Worm (Caenorhabditis elegans) whole organism, L2 larva: ENCODE measurements around the gene flr-4.

Source experiments
- C34F6.9 ChIP-seq: fragments of 150-350 bp; optimal IDR thresholded peaks from 2 replicates; lab custom pipeline; 2014; ENCODE audit warnings: missing biosample characterization, missing genetic modification characterization
- alr-1 ChIP-seq: fragments of 150-350 bp; optimal IDR thresholded peaks from 2 replicates; lab custom pipeline; 2014; ENCODE audit warnings: missing biosample characterization, missing genetic modification characterization
- aly-2 ChIP-seq: fragments of 150-350 bp; optimal IDR thresholded peaks from 2 replicates; lab custom pipeline; 2014; ENCODE audit warnings: missing biosample characterization, missing genetic modification characterization
- ama-1 ChIP-seq: fragments of 150-350 bp; optimal IDR thresholded peaks from 2 replicates; lab custom pipeline; 2018; ENCODE audit warnings: inconsistent platforms
- blmp-1 ChIP-seq: sonication (generic microtip); optimal IDR thresholded peaks from 2 replicates; lab custom pipeline; 2017; ENCODE audit warnings: missing genetic modification characterization, mild to moderate bottlenecking, missing compliant biosample characterization, antibody characterized with exemption, moderate library complexity; ENCODE audit not compliant: insufficient read depth
- ceh-16 ChIP-seq: fragments of 150-350 bp; optimal IDR thresholded peaks from 2 replicates; lab custom pipeline; 2014; ENCODE audit warnings: missing biosample characterization, missing genetic modification characterization
- dmd-4 ChIP-seq: sonication (generic microtip); optimal IDR thresholded peaks from 2 replicates; lab custom pipeline; 2017; ENCODE audit warnings: missing biosample characterization, missing genetic modification characterization
- egl-27 ChIP-seq: sonication (generic microtip); optimal IDR thresholded peaks from 3 replicates; lab custom pipeline; 2017; ENCODE audit warnings: missing biosample characterization, missing genetic modification reagents, missing genetic modification characterization
- elt-1 ChIP-seq: fragments of 150-350 bp; optimal IDR thresholded peaks from 2 replicates; lab custom pipeline; 2014; ENCODE audit warnings: missing biosample characterization, missing genetic modification characterization
- fos-1 ChIP-seq: fragments of 150-350 bp; optimal IDR thresholded peaks from 2 replicates; lab custom pipeline; 2014; ENCODE audit warnings: missing biosample characterization, missing genetic modification characterization
- gmeb-1 ChIP-seq: fragments of 150-350 bp; optimal IDR thresholded peaks from 2 replicates; lab custom pipeline; 2014; ENCODE audit warnings: missing biosample characterization, missing genetic modification characterization
- lin-11 ChIP-seq: fragments of 150-350 bp; sonication (generic microtip); optimal IDR thresholded peaks from 2 replicates; lab custom pipeline; 2014; ENCODE audit warnings: missing biosample characterization, missing genetic modification characterization, inconsistent platforms, mixed read lengths
- lin-13 ChIP-seq: fragments of 150-350 bp; optimal IDR thresholded peaks from 2 replicates; lab custom pipeline; 2014; ENCODE audit warnings: missing biosample characterization, missing genetic modification reagents, missing genetic modification characterization
- lsy-2 ChIP-seq, 2 experiments: fragments of 150-350 bp in 1 of 2; sonication (generic microtip) in 1 of 2; optimal IDR thresholded peaks; 2 replicates each; lab custom pipeline; 2014 to 2017; ENCODE audit warnings: missing biosample characterization in 2 of 2, missing genetic modification characterization in 2 of 2
- mab-5 ChIP-seq: fragments of 150-350 bp; optimal IDR thresholded peaks from 2 replicates; lab custom pipeline; 2014; ENCODE audit warnings: missing biosample characterization, missing genetic modification characterization
- mbf-1 ChIP-seq: sonication (generic microtip); optimal IDR thresholded peaks from 2 replicates; lab custom pipeline; 2017; ENCODE audit warnings: missing biosample characterization, missing genetic modification characterization
- mdl-1 ChIP-seq, 2 experiments: fragments of 150-350 bp in 1 of 2; sonication (generic microtip) in 1 of 2; optimal IDR thresholded peaks; 2 replicates each; lab custom pipeline; 2017; ENCODE audit warnings: missing biosample characterization in 2 of 2, missing genetic modification characterization in 2 of 2
- nhr-11 ChIP-seq: fragments of 150-350 bp; optimal IDR thresholded peaks from 2 replicates; lab custom pipeline; 2014; ENCODE audit warnings: missing biosample characterization, missing genetic modification characterization
- nhr-129 ChIP-seq: fragments of 150-350 bp; optimal IDR thresholded peaks from 2 replicates; lab custom pipeline; 2014; ENCODE audit warnings: missing biosample characterization, missing genetic modification characterization
- nhr-21 ChIP-seq: fragments of 150-350 bp; optimal IDR thresholded peaks from 2 replicates; lab custom pipeline; 2014; ENCODE audit warnings: missing biosample characterization, missing genetic modification characterization
- nhr-237 ChIP-seq: fragments of 150-350 bp; optimal IDR thresholded peaks from 2 replicates; lab custom pipeline; 2014; ENCODE audit warnings: missing biosample characterization, missing genetic modification characterization
- nhr-25 ChIP-seq: fragments of 150-350 bp; sonication (generic microtip); optimal IDR thresholded peaks from 3 replicates; lab custom pipeline; 2014; ENCODE audit warnings: missing biosample characterization, missing genetic modification characterization
- nhr-6 ChIP-seq: fragments of 150-350 bp; optimal IDR thresholded peaks from 2 replicates; lab custom pipeline; 2014; ENCODE audit warnings: missing biosample characterization, missing genetic modification characterization
- sem-4 ChIP-seq: fragments of 150-350 bp; optimal IDR thresholded peaks from 2 replicates; lab custom pipeline; 2014; ENCODE audit warnings: missing biosample characterization, missing genetic modification reagents, missing genetic modification characterization
- sma-9 ChIP-seq, 2 experiments: fragments of 150-350 bp in 1 of 2; sonication (generic microtip) in 1 of 2; optimal IDR thresholded peaks; 2 replicates each; lab custom pipeline; 2014 to 2016; ENCODE audit warnings: missing genetic modification characterization in 2 of 2, mild to moderate bottlenecking in 1 of 2, missing biosample characterization in 1 of 2, missing compliant biosample characterization in 1 of 2, missing genetic modification reagents in 1 of 2, moderate library complexity in 1 of 2
- snpc-4 ChIP-seq: fragments of 150-350 bp; optimal IDR thresholded peaks from 2 replicates; lab custom pipeline; 2014; ENCODE audit warnings: missing biosample characterization, missing genetic modification characterization
- unc-55 ChIP-seq: fragments of 150-350 bp; sonication (generic microtip); optimal IDR thresholded peaks from 3 replicates; lab custom pipeline; 2014; ENCODE audit warnings: missing biosample characterization, missing genetic modification reagents, missing genetic modification characterization
- unc-62 ChIP-seq: fragments of 150-350 bp; optimal IDR thresholded peaks from 2 replicates; lab custom pipeline; 2014; ENCODE audit warnings: missing biosample characterization, missing genetic modification reagents, missing genetic modification characterization
- zag-1 ChIP-seq: fragments of 150-350 bp; optimal IDR thresholded peaks from 2 replicates; lab custom pipeline; 2014; ENCODE audit warnings: missing biosample characterization, missing genetic modification characterization
- ztf-1 ChIP-seq: fragments of 200-800 bp; sonication (Bioruptor generic); conservative IDR thresholded peaks from 2 replicates; pipeline ENCODE4 v1.3.6; 2022; ENCODE audit warnings: missing genetic modification characterization, missing compliant biosample characterization

flr-4 gene

ce11 chrX:15040552-15041080 lies 48.6 kb upstream of the flr-4 start, which contains the start of gene C18B12.4 (continued):
- TF ChIP-seq alr-1 (tag; lab: Kevin White, UChicago) = no peak

- TF ChIP-seq lsy-2 (tag; optimal IDR thresholded peaks at IDR 0.05; lab: Kevin White, UChicago) (no peak), egl-27 (tag; lab: Kevin White, UChicago) (peak; percentile 27)
Measured at ce11 chrX:15041340-15041739, 47.9 kb upstream of the flr-4 start.

ce11 chrX:15042549-15042948 lies 46.6 kb upstream of the flr-4 start:
- no peak for TF ChIP-seq egl-27 (tag; lab: Kevin White, UChicago)
- no peak for TF ChIP-seq nhr-21 (tag; lab: Kevin White, UChicago)
- TF ChIP-seq mbf-1 = no peak
- TF ChIP-seq gmeb-1 (tag; lab: Kevin White, UChicago) = no peak
- TF ChIP-seq nhr-25 (tag; lab: Kevin White, UChicago) = peak; percentile 20
- no peak for TF ChIP-seq sma-9 (GFP tag; optimal IDR thresholded peaks at IDR 0.05; lab: Kevin White, UChicago)
- TF ChIP-seq sma-9 (tag; optimal IDR thresholded peaks at IDR 0.05; lab: Kevin White, UChicago) = no peak
- TF ChIP-seq aly-2 (tag; lab: Kevin White, UChicago) = no peak
- TF ChIP-seq nhr-237 = no peak
- peak; percentile 30 for TF ChIP-seq ceh-16 (tag; lab: Kevin White, UChicago)
- peak; percentile 1 for TF ChIP-seq blmp-1 (tag; lab: Kevin White, UChicago)
- TF ChIP-seq fos-1 (tag; lab: Kevin White, UChicago) = no peak

- peak; percentile 44 for TF ChIP-seq C34F6.9 (tag; lab: Kevin White, UChicago)
- TF ChIP-seq nhr-129 = peak; percentile 20
- peak in 1 of 2 experiments; percentile 8 for TF ChIP-seq lsy-2 (tag; optimal IDR thresholded peaks at IDR 0.05; lab: Kevin White, UChicago)
- peak; percentile 60 for TF ChIP-seq unc-55 (GFP tag; lab: Kevin White, UChicago)
- no peak for TF ChIP-seq nhr-11 (tag; lab: Kevin White, UChicago)
- TF ChIP-seq blmp-1 (tag; lab: Kevin White, UChicago) = no peak
Measured at ce11 chrX:15045401-15045800, 43.8 kb upstream of the flr-4 start.

- TF ChIP-seq nhr-6 (tag; lab: Kevin White, UChicago) = no peak
- no peak for TF ChIP-seq mbf-1
- no peak for TF ChIP-seq mab-5
- TF ChIP-seq mdl-1 (tag; optimal IDR thresholded peaks at IDR 0.05; lab: Kevin White, UChicago) = no peak
- no peak for TF ChIP-seq sem-4 (tag; lab: Kevin White, UChicago)
- no peak for TF ChIP-seq ama-1 (lab: Kevin White, UChicago)
- no peak for TF ChIP-seq lin-13 (GFP tag; lab: Kevin White, UChicago)
- no peak for TF ChIP-seq dmd-4
- TF ChIP-seq lin-11 (tag; lab: Kevin White, UChicago) = no peak
- no peak for TF ChIP-seq unc-62 (GFP tag; lab: Kevin White, UChicago)
- no peak for TF ChIP-seq nhr-11 (tag; lab: Kevin White, UChicago)
- no peak for TF ChIP-seq ztf-1 (GFP tag; lab: Robert Waterston, UW)
- TF ChIP-seq zag-1 (tag; lab: Kevin White, UChicago) = no peak
Measured at ce11 chrX:15047541-15047940, 41.7 kb upstream of the flr-4 start.

ce11 chrX:15050006-15050405 lies 39.2 kb upstream of the flr-4 start:
- TF ChIP-seq mdl-1 (tag; optimal IDR thresholded peaks at IDR 0.05; lab: Kevin White, UChicago) (no peak), nhr-237 (no peak), zag-1 (tag; lab: Kevin White, UChicago) (no peak), egl-27 (tag; lab: Kevin White, UChicago) (no peak), unc-55 (GFP tag; lab: Kevin White, UChicago) (no peak), snpc-4 (tag; lab: Kevin White, UChicago) (no peak), elt-1 (tag; lab: Kevin White, UChicago) (no peak)
